Worm (Caenorhabditis elegans) whole organism, late embryonic: Measurements from ENCODE around the gene sru-11.

Experiments used
- F13H6.1 ChIP-seq: sonication (generic microtip); optimal IDR thresholded peaks from 2 replicates; lab custom pipeline; 2016; ENCODE audit warnings: missing genetic modification characterization, missing compliant biosample characterization
- T23F11.4 ChIP-seq: fragments of 200-800 bp; sonication (Bioruptor generic); optimal IDR thresholded peaks from 2 replicates; lab custom pipeline; 2018; ENCODE audit warnings: mild to moderate bottlenecking, missing genetic modification characterization, missing compliant biosample characterization
- ama-1 ChIP-seq: fragments of 150-350 bp; optimal IDR thresholded peaks from 2 replicates; lab custom pipeline; 2014
- che-1 ChIP-seq: sonication (generic microtip); optimal IDR thresholded peaks from 2 replicates; lab custom pipeline; 2016; ENCODE audit warnings: mild to moderate bottlenecking, missing genetic modification characterization, missing compliant biosample characterization
- ets-4 ChIP-seq: sonication (generic microtip); optimal IDR thresholded peaks from 2 replicates; lab custom pipeline; 2016; ENCODE audit warnings: missing genetic modification characterization, missing compliant biosample characterization
- nfya-1 ChIP-seq: sonication (generic microtip); optimal IDR thresholded peaks from 2 replicates; lab custom pipeline; 2017; ENCODE audit warnings: missing genetic modification characterization, mild to moderate bottlenecking, missing compliant biosample characterization, antibody characterized with exemption, moderate library complexity
- pqm-1 ChIP-seq: sonication (generic microtip); optimal IDR thresholded peaks from 2 replicates; lab custom pipeline; 2016; ENCODE audit warnings: missing genetic modification characterization, missing compliant biosample characterization
- syd-9 ChIP-seq: sonication (generic microtip); optimal IDR thresholded peaks from 2 replicates; lab custom pipeline; 2016; ENCODE audit warnings: mild to moderate bottlenecking, missing genetic modification characterization, moderate library complexity, missing compliant biosample characterization
- ttx-3 ChIP-seq: sonication (generic microtip); optimal IDR thresholded peaks from 2 replicates; lab custom pipeline; 2016; ENCODE audit warnings: missing genetic modification reagents, missing genetic modification characterization, missing compliant biosample characterization

ce11 chrIV:13587175-13587574 is 2.4 kb downstream of the sru-11 start, which contains the start of gene Y45F10B.12:
- TF ChIP-seq ama-1 (lab: Kevin White, UChicago), result no peak
- TF ChIP-seq pqm-1, result no peak
- no peak for TF ChIP-seq ets-4
- TF ChIP-seq syd-9 (tag; lab: Kevin White, UChicago), result no peak
- TF ChIP-seq T23F11.4 (GFP tag; lab: Kevin White, UChicago), result no peak
- no peak for TF ChIP-seq ttx-3 (tag; lab: Kevin White, UChicago)
- TF ChIP-seq nfya-1 (tag; lab: Kevin White, UChicago), result no peak
- TF ChIP-seq F13H6.1 (tag; lab: Kevin White, UChicago), result no peak
- TF ChIP-seq che-1 (tag; lab: Kevin White, UChicago), result no peak
